Fruit fly (Drosophila melanogaster) Kc167 (cell line): ENCODE data around the gene CG7990.

ENCODE experiments used
- Myc ChIP-seq: fragments of >200 bp; optimal IDR thresholded peaks from 2 replicates; lab custom pipeline; 2017; ENCODE audit warnings: missing external identifiers
- Sin3A ChIP-seq: fragments of >200 bp; optimal IDR thresholded peaks from 2 replicates; lab custom pipeline; 2018; ENCODE audit warnings: missing external identifiers
- h ChIP-seq: fragments of >200 bp; optimal IDR thresholded peaks from 3 replicates; lab custom pipeline; 2018; ENCODE audit warnings: missing external identifiers
- insv ChIP-seq: fragments of >200 bp; optimal IDR thresholded peaks from 3 replicates; lab custom pipeline; 2018; ENCODE audit warnings: missing external identifiers
- psq ChIP-seq: fragments of >200 bp; optimal IDR thresholded peaks from 2 replicates; lab custom pipeline; 2017; ENCODE audit warnings: missing external identifiers
- ttk ChIP-seq: sonication (Bioruptor generic); optimal IDR thresholded peaks from 2 replicates; lab custom pipeline; 2017; ENCODE audit warnings: missing external identifiers

DNA sequence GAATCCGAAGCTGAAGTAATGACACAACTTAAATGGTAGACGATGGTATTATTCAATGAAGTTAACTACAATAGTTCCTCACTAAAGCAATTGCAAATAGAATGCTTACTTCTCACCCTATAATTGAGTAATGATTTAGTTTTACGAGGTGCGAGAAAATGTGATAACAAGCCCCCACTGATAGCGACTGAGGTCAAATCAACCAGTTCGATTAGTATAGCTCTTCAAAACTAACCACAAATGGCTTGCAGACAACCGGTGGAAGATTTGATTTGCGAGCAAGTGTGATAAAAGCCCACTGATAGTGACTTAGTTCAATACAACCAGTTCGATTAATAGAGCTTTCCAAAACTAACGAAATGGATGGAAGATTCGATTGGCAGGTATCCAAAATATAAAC, 37.6 kb upstream of the CG7990 start:
- TF ChIP-seq Sin3A (lab: Kevin White, UChicago): no peak
- no peak for TF ChIP-seq h (lab: Kevin White, UChicago)
- TF ChIP-seq psq: no peak
- no peak for TF ChIP-seq insv
- TF ChIP-seq ttk (lab: Kevin White, UChicago): no peak
- no peak for TF ChIP-seq Myc (lab: Kevin White, UChicago)
